Worm (Caenorhabditis elegans) whole organism, L2 larva: Measurements from ENCODE around the gene srx-119.

Experiments
- C34F6.9 ChIP-seq: fragments of 150-350 bp; optimal IDR thresholded peaks from 2 replicates; lab custom pipeline; 2014; ENCODE audit warnings: missing biosample characterization, missing genetic modification characterization
- F13H6.1 ChIP-seq: sonication (generic microtip); optimal IDR thresholded peaks from 2 replicates; lab custom pipeline; 2016; ENCODE audit warnings: missing genetic modification characterization, missing compliant biosample characterization
- Y55F3AM.14 ChIP-seq: fragments of 200-800 bp; sonication (Bioruptor generic); optimal IDR thresholded peaks from 2 replicates; lab custom pipeline; 2018; ENCODE audit warnings: mild to moderate bottlenecking, missing genetic modification characterization, missing compliant biosample characterization
- alr-1 ChIP-seq: fragments of 150-350 bp; optimal IDR thresholded peaks from 2 replicates; lab custom pipeline; 2014; ENCODE audit warnings: missing biosample characterization, missing genetic modification characterization
- blmp-1 ChIP-seq: sonication (generic microtip); optimal IDR thresholded peaks from 2 replicates; lab custom pipeline; 2017; ENCODE audit warnings: missing genetic modification characterization, mild to moderate bottlenecking, missing compliant biosample characterization, antibody characterized with exemption, moderate library complexity; ENCODE audit not compliant: insufficient read depth
- ceh-16 ChIP-seq: fragments of 150-350 bp; optimal IDR thresholded peaks from 2 replicates; lab custom pipeline; 2014; ENCODE audit warnings: missing biosample characterization, missing genetic modification characterization
- ceh-82 ChIP-seq: fragments of 150-350 bp; optimal IDR thresholded peaks from 2 replicates; lab custom pipeline; 2014; ENCODE audit warnings: missing biosample characterization, missing genetic modification characterization
- crh-2 ChIP-seq: sonication (generic microtip); optimal IDR thresholded peaks from 2 replicates; lab custom pipeline; 2017; ENCODE audit warnings: missing biosample characterization, missing genetic modification characterization
- dmd-4 ChIP-seq: sonication (generic microtip); optimal IDR thresholded peaks from 2 replicates; lab custom pipeline; 2017; ENCODE audit warnings: missing biosample characterization, missing genetic modification characterization
- elt-1 ChIP-seq: fragments of 150-350 bp; optimal IDR thresholded peaks from 2 replicates; lab custom pipeline; 2014; ENCODE audit warnings: missing biosample characterization, missing genetic modification characterization
- elt-3 ChIP-seq: sonication (generic microtip); optimal IDR thresholded peaks from 2 replicates; lab custom pipeline; 2017; ENCODE audit warnings: missing biosample characterization, missing genetic modification characterization
- fos-1 ChIP-seq: fragments of 150-350 bp; optimal IDR thresholded peaks from 2 replicates; lab custom pipeline; 2014; ENCODE audit warnings: missing biosample characterization, missing genetic modification characterization
- gmeb-1 ChIP-seq: fragments of 150-350 bp; optimal IDR thresholded peaks from 2 replicates; lab custom pipeline; 2014; ENCODE audit warnings: missing biosample characterization, missing genetic modification characterization
- lin-11 ChIP-seq: fragments of 150-350 bp; sonication (generic microtip); optimal IDR thresholded peaks from 2 replicates; lab custom pipeline; 2014; ENCODE audit warnings: missing biosample characterization, missing genetic modification characterization, inconsistent platforms, mixed read lengths
- lin-13 ChIP-seq: fragments of 150-350 bp; optimal IDR thresholded peaks from 2 replicates; lab custom pipeline; 2014; ENCODE audit warnings: missing biosample characterization, missing genetic modification reagents, missing genetic modification characterization
- lsy-2 ChIP-seq, 2 experiments: fragments of 150-350 bp in 1 of 2; sonication (generic microtip) in 1 of 2; optimal IDR thresholded peaks; 2 replicates each; lab custom pipeline; 2014 to 2017; ENCODE audit warnings: missing biosample characterization in 2 of 2, missing genetic modification characterization in 2 of 2
- mab-5 ChIP-seq: fragments of 150-350 bp; optimal IDR thresholded peaks from 2 replicates; lab custom pipeline; 2014; ENCODE audit warnings: missing biosample characterization, missing genetic modification characterization
- mbf-1 ChIP-seq: sonication (generic microtip); optimal IDR thresholded peaks from 2 replicates; lab custom pipeline; 2017; ENCODE audit warnings: missing biosample characterization, missing genetic modification characterization
- nhr-10 ChIP-seq: sonication (generic microtip); optimal IDR thresholded peaks from 2 replicates; lab custom pipeline; 2017; ENCODE audit warnings: missing biosample characterization, missing genetic modification characterization
- nhr-129 ChIP-seq: fragments of 150-350 bp; optimal IDR thresholded peaks from 2 replicates; lab custom pipeline; 2014; ENCODE audit warnings: missing biosample characterization, missing genetic modification characterization
- nhr-23 ChIP-seq: fragments of 150-350 bp; optimal IDR thresholded peaks from 2 replicates; lab custom pipeline; 2014; ENCODE audit warnings: missing biosample characterization, missing genetic modification reagents, missing genetic modification characterization
- nhr-237 ChIP-seq: fragments of 150-350 bp; optimal IDR thresholded peaks from 2 replicates; lab custom pipeline; 2014; ENCODE audit warnings: missing biosample characterization, missing genetic modification characterization
- nhr-6 ChIP-seq: fragments of 150-350 bp; optimal IDR thresholded peaks from 2 replicates; lab custom pipeline; 2014; ENCODE audit warnings: missing biosample characterization, missing genetic modification characterization
- nhr-77 ChIP-seq: fragments of 150-350 bp; optimal IDR thresholded peaks from 2 replicates; lab custom pipeline; 2014; ENCODE audit warnings: missing biosample characterization, missing genetic modification characterization
- peb-1 ChIP-seq: fragments of 150-350 bp; optimal IDR thresholded peaks from 2 replicates; lab custom pipeline; 2014; ENCODE audit warnings: missing biosample characterization, missing genetic modification characterization
- sem-4 ChIP-seq: fragments of 150-350 bp; optimal IDR thresholded peaks from 2 replicates; lab custom pipeline; 2014; ENCODE audit warnings: missing biosample characterization, missing genetic modification reagents, missing genetic modification characterization
- skn-1 ChIP-seq: sonication (generic microtip); optimal IDR thresholded peaks from 2 replicates; lab custom pipeline; 2017; ENCODE audit warnings: missing biosample characterization, missing genetic modification characterization
- sma-3 ChIP-seq: sonication (generic microtip); optimal IDR thresholded peaks from 2 replicates; lab custom pipeline; 2016; ENCODE audit warnings: missing genetic modification reagents, missing genetic modification characterization, missing compliant biosample characterization
- sma-9 ChIP-seq, 2 experiments: fragments of 150-350 bp in 1 of 2; sonication (generic microtip) in 1 of 2; optimal IDR thresholded peaks; 2 replicates each; lab custom pipeline; 2014 to 2016; ENCODE audit warnings: missing genetic modification characterization in 2 of 2, mild to moderate bottlenecking in 1 of 2, missing biosample characterization in 1 of 2, missing compliant biosample characterization in 1 of 2, missing genetic modification reagents in 1 of 2, moderate library complexity in 1 of 2
- unc-39 ChIP-seq: fragments of 150-350 bp; optimal IDR thresholded peaks from 2 replicates; lab custom pipeline; 2014; ENCODE audit warnings: missing biosample characterization, missing genetic modification characterization
- unc-55 ChIP-seq: fragments of 150-350 bp; sonication (generic microtip); optimal IDR thresholded peaks from 3 replicates; lab custom pipeline; 2014; ENCODE audit warnings: missing biosample characterization, missing genetic modification reagents, missing genetic modification characterization
- unc-62 ChIP-seq: fragments of 150-350 bp; optimal IDR thresholded peaks from 2 replicates; lab custom pipeline; 2014; ENCODE audit warnings: missing biosample characterization, missing genetic modification reagents, missing genetic modification characterization
- zag-1 ChIP-seq: fragments of 150-350 bp; optimal IDR thresholded peaks from 2 replicates; lab custom pipeline; 2014; ENCODE audit warnings: missing biosample characterization, missing genetic modification characterization
- ztf-1 ChIP-seq: fragments of 200-800 bp; sonication (Bioruptor generic); conservative IDR thresholded peaks from 2 replicates; pipeline ENCODE4 v1.3.6; 2022; ENCODE audit warnings: missing genetic modification characterization, missing compliant biosample characterization
- ztf-11 ChIP-seq: sonication (generic microtip); optimal IDR thresholded peaks from 2 replicates; lab custom pipeline; 2017; ENCODE audit warnings: missing biosample characterization, missing genetic modification characterization
- ztf-4 ChIP-seq: fragments of 150-350 bp; optimal IDR thresholded peaks from 2 replicates; lab custom pipeline; 2014; ENCODE audit warnings: missing biosample characterization, missing genetic modification characterization

Gene srx-119

ce11 chrII:12527947-12528346 is at the start of gene srx-119:
TSS of gene srx-119 (plus strand) at chrII:12528247.
- TF ChIP-seq gmeb-1 (tag; lab: Kevin White, UChicago) (no peak), ztf-1 (GFP tag; lab: Robert Waterston, UW) (no peak), lsy-2 (tag; optimal IDR thresholded peaks at IDR 0.05; lab: Kevin White, UChicago) (no peak), unc-62 (no peak)

ce11 chrII:12480811-12481210 is 47.2 kb upstream of the srx-119 start, which contains the start of gene arrd-9:
TSS of gene arrd-9 (minus strand) at chrII:12480911.
- TF ChIP-seq nhr-237 (tag; lab: Kevin White, UChicago) = no peak
- TF ChIP-seq unc-55 (GFP tag; lab: Kevin White, UChicago) = no peak
- TF ChIP-seq mab-5 (tag; lab: Kevin White, UChicago) = no peak

- TF ChIP-seq F13H6.1 (tag; lab: Kevin White, UChicago) = no peak
- TF ChIP-seq ceh-16 (tag; lab: Kevin White, UChicago) = no peak
- no peak for TF ChIP-seq lsy-2 (tag; optimal IDR thresholded peaks at IDR 0.05; lab: Kevin White, UChicago)
- no peak for TF ChIP-seq elt-1 (tag; lab: Kevin White, UChicago)
- TF ChIP-seq nhr-6 (tag; lab: Kevin White, UChicago) = no peak
- no peak for TF ChIP-seq ceh-82 (tag; lab: Kevin White, UChicago)
- TF ChIP-seq dmd-4 = no peak
- TF ChIP-seq Y55F3AM.14 (GFP tag; lab: Kevin White, UChicago) = no peak
- TF ChIP-seq mab-5 (tag; lab: Kevin White, UChicago) = no peak
- TF ChIP-seq sma-3 (GFP tag; lab: Kevin White, UChicago) = no peak
- no peak for TF ChIP-seq crh-2 (tag; lab: Kevin White, UChicago)
- TF ChIP-seq fos-1 (tag; lab: Kevin White, UChicago) = no peak
- TF ChIP-seq nhr-129 (tag; lab: Kevin White, UChicago) = no peak
These were observed 46.4 kb upstream of the srx-119 start for ce11 chrII:12481645-12482044.

DNA sequence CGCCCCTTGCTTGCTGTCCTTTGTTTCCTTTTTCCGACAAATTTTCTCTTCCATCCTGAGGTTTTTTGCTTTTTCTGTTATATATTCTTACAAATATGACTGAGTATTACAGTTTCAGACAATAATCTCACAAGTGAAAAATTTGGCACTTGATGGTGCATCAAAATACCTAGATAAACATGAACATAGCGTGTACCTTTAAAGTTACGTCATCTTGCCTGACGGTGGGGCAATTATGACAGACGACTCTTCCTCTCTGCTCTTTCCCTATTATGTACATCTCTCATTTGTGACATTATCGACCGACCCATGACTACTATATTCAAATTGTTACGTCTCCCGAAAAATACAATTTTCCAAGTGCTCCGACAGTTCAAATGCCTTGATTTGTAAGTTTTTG is 45.4 kb upstream of the srx-119 start, which contains the start of gene fbxb-102:
Gene fbxb-102 (plus strand): TSS at position 301 of the 400 bp plus-strand sequence.
- TF ChIP-seq nhr-10 (tag; lab: Kevin White, UChicago) (no peak), C34F6.9 (no peak), sem-4 (no peak)

- TF ChIP-seq sem-4 (no peak), nhr-129 (tag; lab: Kevin White, UChicago) (no peak), nhr-23 (tag; lab: Kevin White, UChicago) (no peak), elt-3 (tag; lab: Kevin White, UChicago) (no peak), mbf-1 (tag; lab: Kevin White, UChicago) (no peak), F13H6.1 (tag; lab: Kevin White, UChicago) (no peak), peb-1 (no peak), unc-39 (no peak), sma-9 (GFP tag; optimal IDR thresholded peaks at IDR 0.05; lab: Kevin White, UChicago) (no peak), sma-9 (tag; optimal IDR thresholded peaks at IDR 0.05; lab: Kevin White, UChicago) (no peak), ztf-11 (tag; lab: Kevin White, UChicago) (no peak), unc-55 (GFP tag; lab: Kevin White, UChicago) (no peak), zag-1 (no peak), skn-1 (tag; lab: Kevin White, UChicago) (no peak), lin-13 (GFP tag; lab: Kevin White, UChicago) (no peak), alr-1 (no peak), blmp-1 (tag; lab: Kevin White, UChicago) (no peak), lin-11 (no peak), nhr-6 (tag; lab: Kevin White, UChicago) (no peak), nhr-77 (tag; lab: Kevin White, UChicago) (no peak), ztf-4 (tag; lab: Kevin White, UChicago) (no peak)
These were observed 43.0 kb upstream of the srx-119 start, which contains the start of gene F15A4.10 for ce11 chrII:12485060-12485459. TSS of gene F15A4.10 (minus strand) at chrII:12485160.
